Worm (Caenorhabditis elegans) whole organism, early embryonic: ENCODE data around the gene let-418.

Experiments used
- B0310.2 ChIP-seq: sonication (generic microtip); optimal IDR thresholded peaks from 2 replicates; lab custom pipeline; 2016; ENCODE audit warnings: mild to moderate bottlenecking, missing genetic modification characterization, missing compliant biosample characterization
- F13C5.2 ChIP-seq: sonication (generic microtip); optimal IDR thresholded peaks from 2 replicates; lab custom pipeline; 2017; ENCODE audit warnings: mild to moderate bottlenecking, missing genetic modification characterization, inconsistent platforms, missing compliant biosample characterization
- aly-1 ChIP-seq: sonication (generic microtip); optimal IDR thresholded peaks from 2 replicates; lab custom pipeline; 2016; ENCODE audit warnings: missing genetic modification characterization, missing compliant biosample characterization
- ama-1 ChIP-seq: fragments of 150-350 bp; optimal IDR thresholded peaks from 2 replicates; lab custom pipeline; 2014
- ceh-13 ChIP-seq: fragments of 200-800 bp; sonication (Bioruptor generic); optimal IDR thresholded peaks from 2 replicates; lab custom pipeline; 2018; ENCODE audit warnings: mild to moderate bottlenecking, missing genetic modification characterization, missing compliant biosample characterization
- ceh-36 ChIP-seq: sonication (generic microtip); optimal IDR thresholded peaks from 2 replicates; lab custom pipeline; 2016; ENCODE audit warnings: missing genetic modification characterization, inconsistent platforms, missing compliant biosample characterization
- ets-7 ChIP-seq: sonication (generic microtip); optimal IDR thresholded peaks from 2 replicates; lab custom pipeline; 2016; ENCODE audit warnings: missing genotype, missing genetic modification characterization, missing compliant biosample characterization
- flt-1 ChIP-seq: fragments of 200-800 bp; sonication (Bioruptor generic); IDR thresholded peaks from 2 replicates; pipeline ENCODE4 v1.3.6; 2022; ENCODE audit warnings: missing genetic modification characterization, missing compliant biosample characterization
- hmbx-1 ChIP-seq: sonication (generic microtip); optimal IDR thresholded peaks from 2 replicates; lab custom pipeline; 2016; ENCODE audit warnings: mild to moderate bottlenecking, missing genetic modification characterization, missing compliant biosample characterization
- hmg-4 ChIP-seq: fragments of 200-800 bp; sonication (Bioruptor generic); optimal IDR thresholded peaks from 2 replicates; lab custom pipeline; 2018; ENCODE audit warnings: mild to moderate bottlenecking, missing genetic modification characterization, missing compliant biosample characterization
- hnd-1 ChIP-seq: sonication (generic microtip); optimal IDR thresholded peaks from 2 replicates; lab custom pipeline; 2016; ENCODE audit warnings: missing genetic modification characterization, missing compliant biosample characterization
- pes-1 ChIP-seq: fragments of 200-800 bp; sonication (Bioruptor generic); IDR thresholded peaks from 2 replicates; pipeline ENCODE4 v1.3.6; 2022; ENCODE audit warnings: missing genetic modification reagents, missing genetic modification characterization, missing compliant biosample characterization
- scrt-1 ChIP-seq: fragments of 200-800 bp; sonication (Bioruptor generic); IDR thresholded peaks from 2 replicates; pipeline ENCODE4 v1.3.6; 2022; ENCODE audit warnings: missing genetic modification characterization, missing compliant biosample characterization
- sea-1 ChIP-seq: fragments of 200-800 bp; sonication (Bioruptor generic); conservative IDR thresholded peaks from 2 replicates; pipeline ENCODE4 v1.3.6; 2022; ENCODE audit warnings: missing genetic modification characterization, missing compliant biosample characterization
- tbx-11 ChIP-seq: fragments of 200-800 bp; sonication (Bioruptor generic); IDR thresholded peaks from 2 replicates; pipeline ENCODE4 v1.3.6; 2022; ENCODE audit warnings: missing genetic modification characterization, missing compliant biosample characterization
- tbx-37 ChIP-seq: fragments of 200-800 bp; sonication (Bioruptor generic); conservative IDR thresholded peaks from 2 replicates; pipeline ENCODE4 v1.3.6; 2022; ENCODE audit warnings: missing genetic modification reagents, missing genetic modification characterization, missing compliant biosample characterization
- tra-4 ChIP-seq: sonication (generic microtip); optimal IDR thresholded peaks from 2 replicates; lab custom pipeline; 2017; ENCODE audit warnings: missing genetic modification characterization, missing compliant biosample characterization

The let-418 gene

DNA sequence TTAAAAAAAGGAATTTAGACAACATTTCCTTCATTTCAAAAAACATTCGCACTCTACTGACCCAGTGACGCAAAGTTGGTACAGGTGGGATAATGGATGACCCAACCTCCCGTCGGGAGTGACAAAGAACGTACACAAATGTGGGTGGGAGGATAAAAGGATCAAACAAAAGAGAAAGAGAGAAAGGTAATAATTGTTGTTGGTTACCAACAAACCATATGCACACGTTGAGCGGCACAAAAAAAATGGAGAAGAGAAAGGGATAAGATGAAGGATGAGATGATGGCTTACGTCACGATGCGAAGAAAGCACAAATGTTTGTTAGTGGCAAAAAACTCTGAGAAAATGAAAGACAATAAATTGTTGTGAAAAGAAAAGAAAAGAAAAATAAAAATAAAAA, 25.0 kb downstream of the let-418 start:
- TF ChIP-seq tra-4 (tag; lab: Kevin White, UChicago) (no peak), tbx-11 (no peak), B0310.2 (no peak), pes-1 (GFP tag; lab: Robert Waterston, UW) (no peak), F13C5.2 (tag; lab: Kevin White, UChicago) (no peak), hmbx-1 (tag; lab: Kevin White, UChicago) (no peak), ama-1 (lab: Kevin White, UChicago) (no peak), flt-1 (no peak), ceh-13 (no peak), hnd-1 (tag; lab: Kevin White, UChicago) (no peak), scrt-1 (GFP tag; lab: Robert Waterston, UW) (no peak)

DNA sequence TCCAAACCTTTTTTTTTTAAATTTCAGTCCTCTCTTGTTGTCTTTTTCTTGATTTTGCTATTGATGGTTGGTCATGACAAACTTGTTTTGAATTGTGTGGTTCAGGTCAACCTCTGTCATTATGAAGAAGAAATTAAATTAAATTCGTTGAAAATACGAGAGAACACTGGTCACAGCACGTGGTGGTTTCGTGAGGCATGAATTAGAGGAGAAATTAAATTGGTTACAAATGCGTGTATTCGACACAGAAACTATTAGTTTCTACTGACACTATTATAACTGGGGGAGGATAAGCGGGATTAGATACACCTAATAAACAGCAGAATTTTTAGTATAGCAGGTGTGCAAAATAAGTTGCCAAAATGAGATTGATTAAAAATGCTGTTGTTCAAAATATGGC, 25.5 kb downstream of the let-418 start:
- TF ChIP-seq ceh-13 (no peak), hnd-1 (tag; lab: Kevin White, UChicago) (no peak), tra-4 (tag; lab: Kevin White, UChicago) (no peak), hmg-4 (GFP tag; lab: Kevin White, UChicago) (no peak), hmbx-1 (tag; lab: Kevin White, UChicago) (no peak), pes-1 (GFP tag; lab: Robert Waterston, UW) (no peak), scrt-1 (GFP tag; lab: Robert Waterston, UW) (no peak), ama-1 (lab: Kevin White, UChicago) (no peak)

DNA sequence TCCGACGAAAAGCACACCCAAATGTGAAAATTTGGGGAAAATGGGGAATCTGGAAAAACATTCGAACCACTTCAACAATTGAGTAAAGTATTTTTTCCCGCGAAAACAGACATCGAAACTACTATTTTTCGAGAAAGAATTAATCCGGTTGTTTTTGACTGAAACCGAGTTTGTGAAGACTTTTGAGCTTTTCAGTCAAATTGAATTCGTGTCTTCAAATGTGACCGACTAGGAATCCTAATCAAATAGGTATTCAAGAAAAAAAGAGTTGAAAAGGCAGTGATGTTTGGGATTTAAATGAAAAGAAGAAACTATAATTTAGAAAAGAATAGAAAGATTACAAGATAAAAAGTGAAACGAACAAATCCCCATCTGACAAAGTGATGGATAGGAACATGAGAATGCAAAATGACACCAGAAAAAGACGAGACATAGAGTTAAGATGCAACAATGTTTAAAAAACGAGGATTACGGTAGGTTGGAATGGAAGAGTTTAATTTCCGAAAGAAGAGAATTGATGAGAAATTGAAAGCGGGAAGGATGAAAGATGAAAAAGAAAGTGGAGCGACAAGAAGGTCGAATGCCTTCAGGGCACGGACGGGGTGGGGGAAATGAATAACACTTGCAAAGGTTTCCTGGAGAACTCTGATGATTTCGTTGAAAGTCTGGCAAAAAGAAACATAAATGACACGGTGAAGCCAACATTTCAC, 36.0 kb downstream of the let-418 start, which contains the start of gene F26F12.8:
Gene F26F12.8 (minus strand): TSS at position 51 of the 710 bp plus-strand sequence.
- no peak for TF ChIP-seq F13C5.2 (tag; lab: Kevin White, UChicago)
- no peak for TF ChIP-seq tbx-11

DNA sequence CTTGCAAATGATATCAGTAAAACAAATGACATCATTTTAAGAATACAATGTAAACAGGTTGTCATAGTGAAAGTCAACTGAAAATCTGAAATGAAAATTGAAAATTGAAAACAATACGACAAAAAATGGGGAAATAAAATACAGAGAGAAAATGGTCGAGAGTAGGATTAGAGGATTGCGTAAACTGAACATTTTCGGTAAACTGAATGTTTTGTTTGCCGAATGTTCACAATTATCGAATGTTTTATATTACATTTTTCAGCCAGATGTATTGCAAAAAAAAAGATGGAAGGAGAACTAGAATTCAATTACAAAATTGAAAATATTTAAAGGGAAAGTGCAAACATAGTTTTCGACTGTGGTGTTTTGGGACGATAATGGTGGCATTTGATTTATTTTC, 38.5 kb downstream of the let-418 start, which contains the start of gene F26F12.5:
Gene F26F12.5 (minus strand): TSS at position 101 of the 400 bp plus-strand sequence.
- TF ChIP-seq B0310.2 (no peak), aly-1 (tag; lab: Kevin White, UChicago) (no peak), hnd-1 (tag; lab: Kevin White, UChicago) (no peak), tbx-37 (no peak), hmbx-1 (tag; lab: Kevin White, UChicago) (no peak), sea-1 (no peak), tbx-11 (no peak), ceh-36 (no peak), ama-1 (lab: Kevin White, UChicago) (no peak), ceh-13 (no peak)

DNA sequence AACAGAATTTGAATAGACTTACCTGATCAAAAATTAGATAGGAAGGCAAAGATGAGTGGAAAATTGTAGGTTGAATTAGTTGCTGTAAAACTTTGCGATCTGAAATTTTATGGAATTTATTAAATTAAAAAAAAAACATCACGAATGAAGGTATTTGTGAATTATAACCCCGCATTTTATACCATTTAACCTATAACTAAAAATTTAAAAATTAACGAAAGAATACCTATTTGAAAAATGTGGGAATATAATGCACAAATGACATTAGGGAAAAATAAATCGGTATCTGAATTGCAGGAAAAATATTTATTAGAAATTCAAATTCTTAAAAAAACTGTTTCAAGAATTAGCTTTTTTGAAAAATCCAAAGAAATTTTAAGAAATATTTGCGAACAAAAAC, 42.6 kb downstream of the let-418 start, which contains the start of gene F26F12.4:
Gene F26F12.4 (minus strand): TSS at position 101 of the 400 bp plus-strand sequence.
- TF ChIP-seq scrt-1 (GFP tag; lab: Robert Waterston, UW), result no peak
- no peak for TF ChIP-seq ama-1 (lab: Kevin White, UChicago)
- TF ChIP-seq ceh-36, result no peak
- TF ChIP-seq ceh-13, result no peak

DNA sequence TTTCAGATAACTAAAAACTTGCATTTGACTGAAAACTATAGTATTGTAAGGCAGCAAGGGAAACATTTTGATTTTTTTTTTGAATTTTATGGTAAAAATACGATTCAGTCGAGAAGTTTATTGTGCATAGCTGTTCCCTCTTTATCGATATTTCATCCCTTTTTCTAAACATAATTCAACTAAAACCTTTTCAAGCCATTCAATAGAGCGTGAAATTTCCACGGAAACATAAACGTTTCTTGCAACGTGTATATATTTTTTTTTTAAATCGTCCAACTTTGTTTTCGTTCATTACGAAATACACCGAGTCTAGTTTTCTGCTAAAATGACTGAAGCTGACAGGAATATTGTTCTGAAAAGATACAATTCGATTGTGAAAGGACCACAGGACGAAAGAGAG, 45.1 kb downstream of the let-418 start, which contains the start of gene C02G6.2:
Gene C02G6.2 (plus strand): TSS at position 301 of the 400 bp plus-strand sequence.
- TF ChIP-seq ceh-13 (no peak), hmbx-1 (tag; lab: Kevin White, UChicago) (no peak), ets-7 (no peak), F13C5.2 (tag; lab: Kevin White, UChicago) (no peak), aly-1 (tag; lab: Kevin White, UChicago) (no peak)

DNA sequence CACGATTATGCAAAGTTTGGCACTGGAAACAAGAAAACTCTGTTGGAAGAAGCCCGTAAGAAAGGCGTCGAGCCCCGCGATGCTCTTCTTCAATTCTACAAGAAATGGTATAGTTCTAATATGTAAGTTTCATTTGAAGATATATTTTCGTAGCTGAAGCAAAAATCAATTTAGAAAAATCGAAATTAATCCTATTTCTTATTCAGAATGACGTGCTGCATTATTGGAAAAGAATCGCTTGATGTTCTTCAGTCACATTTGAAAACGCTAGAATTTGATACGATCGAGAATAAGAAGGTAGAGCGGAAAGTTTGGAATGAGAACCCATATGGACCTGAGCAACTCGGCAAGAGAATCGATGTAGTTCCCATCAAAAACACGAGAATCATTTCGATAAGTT, 50.3 kb downstream of the let-418 start:
- TF ChIP-seq ceh-13 (no peak), aly-1 (tag; lab: Kevin White, UChicago) (no peak), hnd-1 (tag; lab: Kevin White, UChicago) (no peak), B0310.2 (no peak), ets-7 (no peak), tra-4 (tag; lab: Kevin White, UChicago) (no peak), ama-1 (lab: Kevin White, UChicago) (no peak), pes-1 (GFP tag; lab: Robert Waterston, UW) (no peak), scrt-1 (GFP tag; lab: Robert Waterston, UW) (no peak), ceh-36 (no peak), tbx-37 (no peak), tbx-11 (no peak), flt-1 (no peak), F13C5.2 (tag; lab: Kevin White, UChicago) (no peak), hmg-4 (GFP tag; lab: Kevin White, UChicago) (no peak), sea-1 (no peak)

DNA sequence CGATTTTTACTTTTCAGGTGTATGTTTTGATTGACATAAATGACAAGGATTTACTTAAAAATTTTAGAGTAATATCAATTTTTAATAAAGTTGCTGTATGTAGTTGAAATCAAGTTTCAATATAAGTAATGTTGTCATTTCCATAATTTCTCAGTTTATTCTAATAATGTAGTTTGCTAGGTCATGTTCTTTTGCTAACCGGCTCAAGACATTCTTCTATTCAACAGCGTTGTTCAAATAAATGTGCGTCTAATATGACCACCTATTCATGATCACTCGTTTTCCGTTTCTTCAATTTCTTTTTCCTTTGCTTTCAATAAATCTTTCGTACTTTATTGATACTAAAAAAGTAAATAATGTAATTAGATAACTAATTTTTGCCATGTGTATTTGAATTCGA, 53.4 kb downstream of the let-418 start, which contains the start of gene C02G6.3:
Gene C02G6.3 (plus strand): TSS at position 301 of the 400 bp plus-strand sequence.
- no peak for TF ChIP-seq scrt-1 (GFP tag; lab: Robert Waterston, UW)
- no peak for TF ChIP-seq tra-4 (tag; lab: Kevin White, UChicago)
- TF ChIP-seq hmbx-1 (tag; lab: Kevin White, UChicago), result no peak
- no peak for TF ChIP-seq B0310.2
- no peak for TF ChIP-seq ama-1 (lab: Kevin White, UChicago)
- no peak for TF ChIP-seq ceh-36
- TF ChIP-seq sea-1, result no peak
- TF ChIP-seq pes-1 (GFP tag; lab: Robert Waterston, UW), result no peak
- TF ChIP-seq hmg-4 (GFP tag; lab: Kevin White, UChicago), result no peak
- no peak for TF ChIP-seq tbx-11
- TF ChIP-seq tbx-37, result no peak
- TF ChIP-seq flt-1, result no peak
- TF ChIP-seq aly-1 (tag; lab: Kevin White, UChicago), result no peak
- TF ChIP-seq ceh-13, result no peak
- no peak for TF ChIP-seq F13C5.2 (tag; lab: Kevin White, UChicago)
- TF ChIP-seq ets-7, result no peak
- TF ChIP-seq hnd-1 (tag; lab: Kevin White, UChicago), result no peak
